Worm (Caenorhabditis elegans) whole organism, mixed stage, embryonic: ENCODE measurements around the gene noah-2.

ENCODE experiments used
- M03D4.4 ChIP-seq: sonication (generic microtip); optimal IDR thresholded peaks from 2 replicates; lab custom pipeline; 2017; ENCODE audit warnings: mild to moderate bottlenecking, missing genetic modification characterization, missing compliant biosample characterization
- blmp-1 ChIP-seq: fragments of 150-350 bp; optimal IDR thresholded peaks from 2 replicates; lab custom pipeline; 2014; ENCODE audit warnings: missing biosample characterization, missing genetic modification characterization
- ceh-39 ChIP-seq: fragments of 150-350 bp; optimal IDR thresholded peaks from 2 replicates; lab custom pipeline; 2014; ENCODE audit warnings: missing biosample characterization, missing genetic modification characterization
- ceh-43 ChIP-seq: fragments of 200-800 bp; sonication (Bioruptor generic); optimal IDR thresholded peaks from 2 replicates; lab custom pipeline; 2018; ENCODE audit warnings: mild to moderate bottlenecking, missing genetic modification characterization, moderate library complexity, missing compliant biosample characterization
- ceh-83 ChIP-seq: fragments of 200-800 bp; sonication (Bioruptor generic); optimal IDR thresholded peaks from 2 replicates; lab custom pipeline; 2018; ENCODE audit warnings: mild to moderate bottlenecking, missing genetic modification characterization, missing compliant biosample characterization
- ces-1 ChIP-seq: fragments of 150-350 bp; optimal IDR thresholded peaks from 2 replicates; lab custom pipeline; 2014; ENCODE audit warnings: missing biosample characterization, missing genetic modification reagents, missing genetic modification characterization
- cnd-1 ChIP-seq: fragments of 200-800 bp; sonication (Bioruptor generic); optimal IDR thresholded peaks from 2 replicates; lab custom pipeline; 2018; ENCODE audit warnings: mild to moderate bottlenecking, missing genetic modification characterization, missing compliant biosample characterization
- drap-1 ChIP-seq: fragments of 200-800 bp; sonication (Bioruptor generic); optimal IDR thresholded peaks from 3 replicates; lab custom pipeline; 2018; ENCODE audit warnings: mild to moderate bottlenecking, missing genetic modification characterization, missing compliant biosample characterization
- elt-1 ChIP-seq: sonication (generic microtip); optimal IDR thresholded peaks from 2 replicates; lab custom pipeline; 2017; ENCODE audit warnings: missing genetic modification characterization, mild to moderate bottlenecking, missing compliant biosample characterization, antibody characterized with exemption, moderate library complexity, borderline replicate concordance; ENCODE audit not compliant: insufficient read depth
- elt-3 ChIP-seq: fragments of 150-350 bp; optimal IDR thresholded peaks from 2 replicates; lab custom pipeline; 2014; ENCODE audit warnings: missing biosample characterization, missing genetic modification characterization
- ham-2 ChIP-seq: fragments of 200-800 bp; sonication (Bioruptor generic); optimal IDR thresholded peaks from 2 replicates; lab custom pipeline; 2018; ENCODE audit warnings: mild to moderate bottlenecking, missing genetic modification characterization, missing compliant biosample characterization
- hlh-1 ChIP-seq: fragments of 150-350 bp; optimal IDR thresholded peaks from 2 replicates; lab custom pipeline; 2014; ENCODE audit warnings: missing biosample characterization, missing genetic modification reagents, missing genetic modification characterization
- lin-13 ChIP-seq: fragments of 150-350 bp; optimal IDR thresholded peaks from 2 replicates; lab custom pipeline; 2014; ENCODE audit warnings: missing biosample characterization, missing genetic modification characterization
- lin-32 ChIP-seq: fragments of 200-800 bp; sonication (Bioruptor generic); optimal IDR thresholded peaks from 2 replicates; lab custom pipeline; 2018; ENCODE audit warnings: mild to moderate bottlenecking, missing genetic modification characterization, missing compliant biosample characterization
- lsy-2 ChIP-seq: fragments of 150-350 bp; optimal IDR thresholded peaks from 2 replicates; lab custom pipeline; 2014; ENCODE audit warnings: missing biosample characterization, missing genetic modification characterization
- mep-1 ChIP-seq: fragments of 150-350 bp; optimal IDR thresholded peaks from 2 replicates; lab custom pipeline; 2017; ENCODE audit warnings: missing biosample characterization, missing genetic modification reagents, missing genetic modification characterization, inconsistent platforms
- nhr-12 ChIP-seq: fragments of 150-350 bp; optimal IDR thresholded peaks from 2 replicates; lab custom pipeline; 2014; ENCODE audit warnings: missing biosample characterization, missing genetic modification characterization
- nhr-237 ChIP-seq: fragments of 150-350 bp; optimal IDR thresholded peaks from 2 replicates; lab custom pipeline; 2014; ENCODE audit warnings: missing biosample characterization, missing genetic modification characterization
- nhr-28 ChIP-seq: fragments of 150-350 bp; optimal IDR thresholded peaks from 2 replicates; lab custom pipeline; 2014; ENCODE audit warnings: missing biosample characterization, missing genetic modification characterization
- nhr-76 ChIP-seq: sonication (generic microtip); optimal IDR thresholded peaks from 2 replicates; lab custom pipeline; 2017; ENCODE audit warnings: missing biosample characterization, missing genetic modification characterization
- pha-4 ChIP-seq: fragments of 150-350 bp; optimal IDR thresholded peaks from 2 replicates; lab custom pipeline; 2018; ENCODE audit warnings: missing biosample characterization, missing genetic modification reagents, missing genetic modification characterization
- sem-2 ChIP-seq: fragments of 200-800 bp; sonication (Bioruptor generic); optimal IDR thresholded peaks from 2 replicates; lab custom pipeline; 2018; ENCODE audit warnings: mild to moderate bottlenecking, missing genetic modification characterization, missing compliant biosample characterization
- snpc-4 ChIP-seq: fragments of 150-350 bp; optimal IDR thresholded peaks from 2 replicates; lab custom pipeline; 2014; ENCODE audit warnings: missing biosample characterization, missing genetic modification characterization
- sptf-1 ChIP-seq: sonication (generic microtip); optimal IDR thresholded peaks from 2 replicates; lab custom pipeline; 2017; ENCODE audit warnings: mild to moderate bottlenecking, missing genetic modification characterization, moderate library complexity, missing compliant biosample characterization
- tbx-8 ChIP-seq: fragments of 200-800 bp; sonication (Bioruptor generic); optimal IDR thresholded peaks from 2 replicates; lab custom pipeline; 2018; ENCODE audit warnings: mild to moderate bottlenecking, missing genetic modification characterization, moderate library complexity, missing compliant biosample characterization
- unc-120 ChIP-seq: sonication (generic microtip); optimal IDR thresholded peaks from 2 replicates; lab custom pipeline; 2017; ENCODE audit warnings: missing genetic modification characterization, missing compliant biosample characterization; ENCODE audit not compliant: poor library complexity, severe bottlenecking
- unc-39 ChIP-seq: fragments of 150-350 bp; optimal IDR thresholded peaks from 2 replicates; lab custom pipeline; 2014; ENCODE audit warnings: missing biosample characterization, missing genetic modification characterization
- zip-8 ChIP-seq: fragments of 150-350 bp; optimal IDR thresholded peaks from 2 replicates; lab custom pipeline; 2014; ENCODE audit warnings: missing biosample characterization, missing genetic modification characterization
- ztf-11 ChIP-seq: fragments of 150-350 bp; optimal IDR thresholded peaks from 2 replicates; lab custom pipeline; 2014; ENCODE audit warnings: missing biosample characterization, missing genetic modification characterization

noah-2 gene

DNA sequence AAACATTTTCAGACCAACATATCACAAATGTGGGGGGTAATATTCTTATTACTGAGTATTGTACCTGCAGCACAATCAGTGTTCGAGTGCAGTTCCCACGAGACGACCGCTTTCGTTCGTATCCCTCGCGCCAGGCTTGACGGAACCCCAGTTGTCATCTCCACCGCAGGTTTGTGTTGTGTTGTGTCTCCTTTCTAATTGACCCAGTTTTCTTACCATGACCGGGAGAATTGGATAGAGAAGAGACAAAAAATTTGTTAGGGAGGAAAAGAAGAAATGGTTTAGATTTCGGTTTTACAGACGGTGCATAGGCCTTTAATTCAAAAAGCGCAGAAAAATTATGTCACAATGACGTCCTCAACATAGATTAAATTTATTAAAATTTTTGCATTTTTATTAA lies at the start of gene noah-2:
noah-2 (plus strand) TSS at position 13 of the 400 bp plus-strand sequence.
- TF ChIP-seq unc-39 (tag; lab: Kevin White, UChicago) (no peak), tbx-8 (GFP tag; lab: Kevin White, UChicago) (no peak), ces-1 (GFP tag; lab: Kevin White, UChicago) (no peak), sptf-1 (tag; lab: Kevin White, UChicago) (no peak), ztf-11 (tag; lab: Kevin White, UChicago) (no peak), nhr-237 (tag; lab: Kevin White, UChicago) (no peak), zip-8 (tag; lab: Kevin White, UChicago) (no peak), drap-1 (GFP tag; lab: Kevin White, UChicago) (no peak), elt-3 (tag; lab: Kevin White, UChicago) (no peak), lin-13 (tag; lab: Kevin White, UChicago) (no peak)

DNA sequence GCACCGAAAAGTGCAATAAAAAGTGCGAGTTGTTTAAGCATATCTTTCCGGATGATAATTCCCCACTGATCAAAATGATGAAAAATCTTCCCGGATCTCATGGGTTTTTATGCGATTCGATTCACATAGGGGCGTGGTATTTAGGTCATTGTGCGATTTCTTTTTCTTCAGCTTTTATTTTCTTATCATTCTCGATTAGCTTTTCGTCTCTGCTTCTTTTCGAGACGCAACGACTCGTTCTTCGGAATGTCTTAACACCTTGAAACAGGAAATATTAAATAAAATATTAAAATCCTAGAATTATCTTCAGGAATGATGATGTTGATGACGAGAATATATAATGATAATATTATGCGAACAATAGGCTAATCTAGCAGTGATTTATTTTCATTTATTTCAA lies 47.4 kb upstream of the noah-2 start, which contains the start of gene Y37A1B.7:
Y37A1B.7 (minus strand) TSS at position 101 of the 400 bp plus-strand sequence.
- TF ChIP-seq elt-1 (tag; lab: Kevin White, UChicago) (no peak), lin-32 (GFP tag; lab: Kevin White, UChicago) (no peak), sptf-1 (tag; lab: Kevin White, UChicago) (no peak), unc-120 (tag; lab: Kevin White, UChicago) (no peak), sem-2 (no peak), ceh-83 (GFP tag; lab: Kevin White, UChicago) (no peak), snpc-4 (tag; lab: Kevin White, UChicago) (no peak), drap-1 (GFP tag; lab: Kevin White, UChicago) (no peak), lsy-2 (tag; lab: Kevin White, UChicago) (no peak)

DNA sequence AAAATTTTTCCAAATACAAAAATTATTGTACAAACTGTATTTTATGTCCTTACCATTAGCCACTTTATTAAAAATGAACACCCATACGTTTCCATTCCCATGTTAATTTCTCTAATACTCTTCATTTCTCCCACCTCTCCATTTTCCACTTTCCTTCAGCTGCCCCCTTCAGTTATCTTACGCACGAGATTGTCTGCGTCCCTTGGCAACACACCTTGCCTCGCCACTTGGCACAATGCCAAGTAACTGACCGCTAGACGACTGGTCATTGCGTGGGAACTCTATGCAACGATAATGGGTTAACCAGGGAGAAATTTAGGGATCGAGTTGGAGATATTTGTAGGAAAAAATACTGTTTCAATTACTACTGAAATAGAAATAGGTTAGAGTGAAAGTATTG lies 44.3 kb upstream of the noah-2 start:
- TF ChIP-seq lsy-2 (tag; lab: Kevin White, UChicago) (no peak), lin-13 (tag; lab: Kevin White, UChicago) (peak; percentile 7), ham-2 (GFP tag; lab: Kevin White, UChicago) (peak; percentile 51)

DNA sequence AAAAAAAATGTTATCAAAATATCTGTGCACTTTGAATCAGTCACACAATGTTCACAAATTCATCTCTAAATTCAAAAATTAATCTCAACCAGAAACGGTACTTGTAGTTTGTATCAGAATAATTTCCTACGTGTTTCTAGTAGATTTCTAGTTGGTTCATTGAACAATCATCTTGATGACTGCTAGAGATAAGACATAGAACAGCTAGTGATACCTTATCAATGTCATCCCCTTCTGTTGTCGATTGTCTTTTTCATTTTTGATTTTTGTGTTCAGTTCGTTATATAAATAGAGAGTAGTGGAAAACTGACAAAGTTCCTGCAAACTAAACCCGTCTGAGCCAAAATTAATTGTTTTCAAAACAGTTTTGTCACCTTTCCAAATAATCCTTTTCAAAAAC lies 40.6 kb upstream of the noah-2 start:
- TF ChIP-seq elt-3 (tag; lab: Kevin White, UChicago) (peak; percentile 31), lin-13 (tag; lab: Kevin White, UChicago) (no peak)

DNA sequence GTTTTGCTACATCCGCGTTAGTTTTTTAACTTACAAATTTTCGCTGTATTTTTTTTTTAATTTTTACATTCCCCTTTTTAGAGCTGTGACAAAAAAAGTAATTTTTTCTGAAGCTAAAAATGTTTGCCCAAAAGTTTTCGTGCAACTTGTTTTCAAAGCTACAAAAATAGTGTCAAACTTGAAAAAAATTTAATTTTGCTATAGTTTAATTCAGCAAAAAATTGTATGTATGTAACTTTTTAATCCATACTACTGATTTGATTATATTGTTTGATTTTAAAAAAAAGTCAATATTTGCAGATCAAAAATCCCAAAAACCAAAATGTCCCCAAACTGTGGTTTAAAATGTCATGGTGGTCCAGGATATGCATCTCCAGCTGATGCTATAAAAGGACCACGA lies 40.2 kb upstream of the noah-2 start, which contains the start of gene semo-1:
semo-1 (plus strand) TSS at position 301 of the 400 bp plus-strand sequence.
- no peak for TF ChIP-seq hlh-1 (tag; lab: Kevin White, UChicago)
- TF ChIP-seq cnd-1 (tag; lab: Kevin White, UChicago): no peak
- no peak for TF ChIP-seq lsy-2 (tag; lab: Kevin White, UChicago)
- TF ChIP-seq mep-1: no peak
- no peak for TF ChIP-seq lin-13 (tag; lab: Kevin White, UChicago)
- no peak for TF ChIP-seq pha-4
- no peak for TF ChIP-seq snpc-4 (tag; lab: Kevin White, UChicago)
- no peak for TF ChIP-seq drap-1 (GFP tag; lab: Kevin White, UChicago)
- TF ChIP-seq blmp-1 (tag; lab: Kevin White, UChicago): no peak
- no peak for TF ChIP-seq ceh-39 (tag; lab: Kevin White, UChicago)
- TF ChIP-seq M03D4.4 (tag; lab: Kevin White, UChicago): no peak
- no peak for TF ChIP-seq sptf-1 (tag; lab: Kevin White, UChicago)
- TF ChIP-seq nhr-237 (tag; lab: Kevin White, UChicago): no peak
- TF ChIP-seq nhr-28 (tag; lab: Kevin White, UChicago): no peak
- TF ChIP-seq ceh-83 (GFP tag; lab: Kevin White, UChicago): no peak
- TF ChIP-seq, all 35 proteins: peak for 0

DNA sequence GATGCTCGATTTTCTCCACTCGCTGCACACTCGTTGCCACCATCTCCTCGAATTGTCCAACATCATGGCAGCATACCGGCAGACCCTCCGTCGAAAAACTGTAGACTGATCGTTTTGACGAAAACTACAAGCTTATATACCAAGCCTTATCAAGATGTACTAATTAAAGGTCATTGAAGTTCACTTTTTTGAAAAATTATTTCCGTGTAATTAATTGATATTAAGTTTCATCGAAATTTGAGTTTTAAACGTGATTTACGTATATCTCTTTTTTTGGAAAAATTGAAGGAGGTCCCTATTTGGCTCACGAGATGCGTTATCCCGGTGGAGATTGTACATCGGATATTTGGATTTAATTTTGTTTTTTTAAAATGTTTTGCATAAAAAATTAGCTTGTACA lies 30.4 kb upstream of the noah-2 start, which contains the start of gene Y37A1B.4:
Y37A1B.4 (minus strand) TSS at position 101 of the 400 bp plus-strand sequence.
- TF ChIP-seq nhr-76 (tag; lab: Kevin White, UChicago) (no peak), ces-1 (GFP tag; lab: Kevin White, UChicago) (no peak), nhr-12 (tag; lab: Kevin White, UChicago) (no peak), cnd-1 (tag; lab: Kevin White, UChicago) (no peak), lin-32 (GFP tag; lab: Kevin White, UChicago) (no peak), drap-1 (GFP tag; lab: Kevin White, UChicago) (no peak), elt-1 (tag; lab: Kevin White, UChicago) (no peak), mep-1 (no peak), ceh-43 (GFP tag; lab: Kevin White, UChicago) (no peak), unc-120 (tag; lab: Kevin White, UChicago) (no peak), ham-2 (GFP tag; lab: Kevin White, UChicago) (no peak)
